Worm (Caenorhabditis elegans) whole organism, L4/young adult: ENCODE data around the gene B0507.3.
"Not testable (repeated sequence)": the region's sequence is repeated elsewhere in the genome, so short reads cannot be mapped to it uniquely, and the experiment has no call there.

Experiments
- W03F9.2 ChIP-seq: fragments of 150-350 bp; optimal IDR thresholded peaks from 2 replicates; lab custom pipeline; 2014; ENCODE audit warnings: missing biosample characterization, missing genetic modification characterization
- dao-5 ChIP-seq: sonication (generic microtip); optimal IDR thresholded peaks from 2 replicates; lab custom pipeline; 2016; ENCODE audit warnings: missing genotype, missing genetic modification characterization, moderate library complexity, missing compliant biosample characterization
- him-1 ChIP-seq: sonication (generic microtip); optimal IDR thresholded peaks from 2 replicates; lab custom pipeline; 2016; ENCODE audit warnings: missing genotype, missing genetic modification reagents, missing genetic modification characterization, missing compliant biosample characterization

The B0507.3 gene

ce11 chrV:8792814-8793213 lies 24.1 kb downstream of the B0507.3 start:
- TF ChIP-seq dao-5 (tag; lab: Kevin White, UChicago) = no peak
- TF ChIP-seq W03F9.2 (tag; lab: Kevin White, UChicago) = no peak
- no peak for TF ChIP-seq him-1 (tag; lab: Kevin White, UChicago)

DNA sequence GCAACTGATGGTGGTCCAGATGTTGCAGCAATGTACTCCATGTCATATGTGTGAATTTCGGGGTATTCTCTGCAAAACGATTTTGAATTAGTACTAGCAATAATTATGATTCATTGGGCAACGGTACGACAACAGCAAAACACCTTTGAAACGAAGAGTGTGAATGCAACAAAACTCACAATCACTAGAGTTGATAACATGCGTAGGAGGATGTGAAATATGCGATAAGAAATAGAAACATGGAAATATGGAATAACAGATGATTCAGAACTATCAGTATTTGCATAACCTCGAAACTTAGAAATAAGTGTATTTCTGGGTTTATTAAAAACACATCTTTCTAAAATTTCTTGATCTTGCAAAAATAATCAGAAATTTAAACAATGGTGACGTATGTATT lies 26.8 kb downstream of the B0507.3 start:
- no peak for TF ChIP-seq dao-5 (tag; lab: Kevin White, UChicago)
- TF ChIP-seq W03F9.2 (tag; lab: Kevin White, UChicago) = no peak
- TF ChIP-seq him-1 (tag; lab: Kevin White, UChicago) = no peak

ce11 chrV:8796246-8796645 lies 27.5 kb downstream of the B0507.3 start:
- TF ChIP-seq him-1 (tag; lab: Kevin White, UChicago) = no peak
- TF ChIP-seq dao-5 (tag; lab: Kevin White, UChicago) = no peak
- TF ChIP-seq W03F9.2 (tag; lab: Kevin White, UChicago) = no peak

DNA sequence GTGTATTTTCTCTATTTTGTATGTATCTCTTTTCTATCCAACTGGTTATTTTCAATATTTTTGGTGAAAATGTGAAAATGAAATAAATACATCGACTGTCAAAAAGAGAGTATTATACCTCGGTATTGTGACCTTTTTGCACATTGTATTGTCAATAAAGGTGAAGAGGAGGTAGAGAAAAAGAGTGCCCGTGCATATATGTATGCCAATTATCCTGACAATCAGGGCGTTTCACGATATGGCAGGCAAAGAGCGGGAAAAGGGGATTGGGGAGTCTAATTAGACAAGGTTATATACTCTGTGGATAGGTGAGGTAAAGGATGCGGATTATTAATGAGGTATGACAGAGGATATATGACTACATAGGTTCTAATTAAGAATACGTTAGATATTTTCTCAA lies 28.2 kb downstream of the B0507.3 start:
- no peak for TF ChIP-seq him-1 (tag; lab: Kevin White, UChicago)
- no peak for TF ChIP-seq W03F9.2 (tag; lab: Kevin White, UChicago)
- TF ChIP-seq dao-5 (tag; lab: Kevin White, UChicago) = no peak

ce11 chrV:8798470-8798869 lies 29.8 kb downstream of the B0507.3 start:
- TF ChIP-seq dao-5 (tag; lab: Kevin White, UChicago) (no peak), W03F9.2 (tag; lab: Kevin White, UChicago) (no peak), him-1 (tag; lab: Kevin White, UChicago) (no peak)

DNA sequence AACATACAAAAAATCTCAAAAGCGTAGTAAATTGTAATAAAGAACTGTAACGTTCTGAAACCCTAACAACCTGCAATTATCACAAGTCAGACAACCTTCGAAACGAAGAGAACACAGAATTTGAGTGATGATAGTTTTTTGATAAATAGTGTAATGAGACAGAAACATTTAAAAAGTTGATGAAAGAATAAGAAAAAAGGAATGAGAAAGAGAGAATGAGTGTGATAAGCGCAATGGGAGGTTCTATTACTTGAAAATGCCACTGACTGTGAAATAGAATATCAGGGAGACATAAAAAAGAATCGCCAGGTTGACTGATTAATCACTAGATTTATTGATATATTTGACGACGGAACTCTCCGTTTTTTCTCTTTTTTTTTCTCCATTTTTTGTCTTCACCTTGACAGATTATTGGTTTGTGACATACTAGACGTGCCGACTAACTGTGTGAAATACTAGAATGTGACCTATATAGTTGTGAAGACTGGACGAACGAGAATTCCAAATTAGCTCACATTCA lies 30.6 kb downstream of the B0507.3 start:
- TF ChIP-seq W03F9.2 (tag; lab: Kevin White, UChicago) (no peak), him-1 (tag; lab: Kevin White, UChicago) (no peak), dao-5 (tag; lab: Kevin White, UChicago) (no peak)

ce11 chrV:8800978-8801559 lies 32.4 kb downstream of the B0507.3 start, which contains the start of gene magu-2:
magu-2 (minus strand) TSS chrV:8801028.
- TF ChIP-seq him-1 (tag; lab: Kevin White, UChicago) (no peak), dao-5 (tag; lab: Kevin White, UChicago) (no peak), W03F9.2 (tag; lab: Kevin White, UChicago) (no peak)

DNA sequence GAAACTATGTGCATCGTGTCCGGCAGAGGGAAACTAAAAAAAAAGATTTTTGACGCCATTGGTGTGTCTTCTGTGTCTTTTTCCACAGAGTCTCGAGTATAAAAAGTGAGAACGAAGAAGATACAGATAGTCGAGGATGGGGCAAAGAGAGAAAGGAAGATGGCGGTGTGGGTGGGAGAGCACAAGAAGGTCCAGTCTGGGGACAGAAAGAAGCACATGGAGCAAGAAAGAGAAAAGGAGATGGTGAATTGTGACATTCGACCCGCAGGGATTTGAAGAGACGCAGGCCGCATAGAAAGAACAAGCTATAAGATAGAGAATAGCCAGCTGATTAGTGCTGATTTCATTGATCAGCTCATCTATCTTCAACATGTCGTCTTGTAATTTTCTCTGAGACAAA lies 33.5 kb downstream of the B0507.3 start:
- TF ChIP-seq him-1 (tag; lab: Kevin White, UChicago) = no peak
- no peak for TF ChIP-seq W03F9.2 (tag; lab: Kevin White, UChicago)
- no peak for TF ChIP-seq dao-5 (tag; lab: Kevin White, UChicago)

DNA sequence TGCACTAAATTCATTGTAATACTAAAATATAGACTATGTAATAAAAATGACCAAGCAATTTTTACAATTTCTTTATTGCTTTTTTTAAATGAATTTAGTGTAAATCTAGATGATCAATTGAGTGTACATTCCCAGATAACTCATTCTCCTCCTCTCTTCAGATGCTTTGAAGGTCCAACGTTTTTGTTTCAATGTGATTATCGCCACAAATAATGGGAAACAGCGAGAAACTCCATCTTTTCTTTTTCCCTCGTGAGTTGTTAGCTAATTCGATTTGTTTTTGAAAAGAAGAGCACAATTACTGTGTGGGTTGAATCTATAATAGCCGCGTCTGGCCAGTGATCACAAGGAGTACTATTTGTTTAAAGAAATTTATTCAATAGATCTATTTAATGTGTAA lies 36.3 kb downstream of the B0507.3 start:
- TF ChIP-seq him-1 (tag; lab: Kevin White, UChicago) = no peak
- no peak for TF ChIP-seq dao-5 (tag; lab: Kevin White, UChicago)
- TF ChIP-seq W03F9.2 (tag; lab: Kevin White, UChicago) = no peak

ce11 chrV:8819855-8820254 lies 51.1 kb downstream of the B0507.3 start, which contains the start of gene rpm-1:
rpm-1 (minus strand) TSS chrV:8819955.
- not testable (repeated sequence) for TF ChIP-seq him-1, dao-5, W03F9.2 (tag; lab: Kevin White, UChicago)
